Fruit fly (Drosophila melanogaster): Measurements from ENCODE around the gene CG2663.

- TF ChIP-seq psq (GFP tag; optimal IDR thresholded peaks at IDR 0.05) (no peak), Hr78 (GFP tag; optimal IDR thresholded peaks at IDR 0.05) (no peak), pan (optimal IDR thresholded peaks at IDR 0.05) (no peak), Dfd (GFP tag; optimal IDR thresholded peaks at IDR 0.05) (no peak), sage (GFP tag; optimal IDR thresholded peaks at IDR 0.05) (no peak), h (GFP tag; optimal IDR thresholded peaks at IDR 0.05) (no peak)
Measured at dm6 chr3R:5414147-5414748, 10.3 kb upstream of the CG2663 start, which contains the start of gene CG14669.
